Worm (Caenorhabditis elegans): ENCODE data around the gene F22F4.9.
A peak's percentile ranks its signal among the peaks of the same experiment; 100 is the strongest.

Gene F22F4.9

DNA sequence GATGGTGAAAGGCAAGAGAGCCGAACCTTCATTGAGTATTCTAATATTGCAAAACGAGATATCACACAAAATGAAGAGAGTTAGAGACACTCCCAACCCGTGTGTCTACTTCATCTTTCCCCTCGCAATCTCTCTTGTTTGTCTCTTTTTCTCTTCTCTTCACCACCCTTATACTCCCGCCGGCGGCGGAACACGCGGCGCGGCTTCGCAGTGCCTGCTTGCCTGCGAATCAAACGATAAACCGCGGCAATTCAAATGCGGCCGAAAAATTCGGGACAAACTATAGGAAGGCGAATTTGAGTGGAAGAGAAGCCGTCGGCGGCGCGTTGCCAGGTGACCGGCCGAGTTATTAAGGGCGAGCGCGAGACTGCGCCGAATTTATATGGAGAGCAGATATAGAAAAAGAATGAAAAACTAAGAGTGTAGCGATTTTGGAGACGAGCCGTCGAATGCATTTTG is 14.7 kb downstream of the F22F4.9 start, which contains the start of gene klp-13 (continued):
- TF ChIP-seq lin-38 (GFP tag; IDR thresholded peaks at IDR 0.05) (no peak; the same call in 1 of the 2 replicates), lin-13 (GFP tag; optimal IDR thresholded peaks at IDR 0.05) (peak; percentile 85), snpc-1.2 (GFP tag; IDR thresholded peaks at IDR 0.05) (no peak), mes-2 (tag; optimal IDR thresholded peaks at IDR 0.05; ENCODE audit: poor library complexity, severe bottlenecking) (peak; percentile 84), hlh-30 (tag; optimal IDR thresholded peaks at IDR 0.05; ENCODE audit: insufficient read depth) (peak; percentile 96), snpc-4 (tag; optimal IDR thresholded peaks at IDR 0.05) (no peak), tag-97 (GFP tag; IDR thresholded peaks at IDR 0.05) (no peak), unc-130 (GFP tag; optimal IDR thresholded peaks at IDR 0.05) (no peak), Y105C5A.15 (GFP tag; IDR thresholded peaks at IDR 0.05) (no peak), lim-7 (GFP tag; IDR thresholded peaks at IDR 0.05) (no peak), zag-1 (tag; optimal IDR thresholded peaks at IDR 0.05) (peak; percentile 2), zip-11 (GFP tag; IDR thresholded peaks at IDR 0.05) (no peak), nhr-10 (tag; optimal IDR thresholded peaks at IDR 0.05) (no peak), cey-2 (tag; optimal IDR thresholded peaks at IDR 0.05; ENCODE audit: borderline replicate concordance, insufficient read depth) (peak; percentile 9), egl-43 (GFP tag; IDR thresholded peaks at IDR 0.05) (no peak; the same call in 1 of the 2 replicates)

- no peak for TF ChIP-seq pqm-1 (tag; optimal IDR thresholded peaks at IDR 0.05)
- peak; percentile 85 for TF ChIP-seq fkh-10 (GFP tag; optimal IDR thresholded peaks at IDR 0.05)
- TF ChIP-seq gei-8 (GFP tag; optimal IDR thresholded peaks at IDR 0.05) = no peak
- no peak for TF ChIP-seq nhr-11 (tag; optimal IDR thresholded peaks at IDR 0.05)
- TF ChIP-seq tag-97 (GFP tag; IDR thresholded peaks at IDR 0.05) = no peak
- no peak for TF ChIP-seq hmg-1.1 (GFP tag; IDR thresholded peaks at IDR 0.05)
- peak; percentile 87 for TF ChIP-seq ces-1 (GFP tag; optimal IDR thresholded peaks at IDR 0.05)
- TF ChIP-seq dmd-6 (GFP tag; IDR thresholded peaks at IDR 0.05) = peak; percentile 31; the same call in 1 of the 2 replicates
- peak; percentile 59 for TF ChIP-seq ctbp-1 (GFP tag; IDR thresholded peaks at IDR 0.05)
Measured at ce11 chrX:5983267-5983666, 16.0 kb downstream of the F22F4.9 start.

DNA sequence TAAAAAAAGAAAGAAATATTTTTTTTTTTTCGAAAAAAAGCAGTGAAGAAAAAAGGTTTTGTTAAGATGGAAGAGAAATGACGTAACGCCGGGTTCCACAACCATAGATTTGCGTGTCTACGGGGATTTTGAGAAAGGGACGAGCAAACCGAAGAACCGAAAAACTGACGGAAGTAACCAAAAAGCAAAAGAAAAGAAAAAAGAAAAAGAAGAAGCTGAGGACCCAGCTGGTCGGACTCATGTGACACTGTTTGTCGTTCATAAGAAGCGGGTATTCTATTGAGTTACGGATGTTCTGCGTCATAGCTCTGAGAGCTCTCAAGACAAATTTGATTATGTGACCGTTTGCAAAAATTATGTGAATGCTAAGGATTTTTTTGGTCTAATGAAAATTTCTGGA is 16.5 kb downstream of the F22F4.9 start:
- no peak for TF ChIP-seq ztf-11 (tag; optimal IDR thresholded peaks at IDR 0.05)
- no peak for TF ChIP-seq lin-13 (GFP tag; optimal IDR thresholded peaks at IDR 0.05)
- no peak for TF ChIP-seq duxl-1 (tag; optimal IDR thresholded peaks at IDR 0.05; ENCODE audit: poor library complexity)
- no peak for TF ChIP-seq egl-27 (tag; optimal IDR thresholded peaks at IDR 0.05)
- TF ChIP-seq Y48G9A.11 (GFP tag; IDR thresholded peaks at IDR 0.05) = no peak
- no peak for TF ChIP-seq nhr-10 (tag; optimal IDR thresholded peaks at IDR 0.05)
- peak; percentile 13 for TF ChIP-seq lin-39 (tag; optimal IDR thresholded peaks at IDR 0.05)
- TF ChIP-seq D1046.2 (GFP tag; IDR thresholded peaks at IDR 0.05) = no peak
- TF ChIP-seq Y75B8A.6 (GFP tag; IDR thresholded peaks at IDR 0.05) = no peak
- TF ChIP-seq spr-3 (GFP tag; optimal IDR thresholded peaks at IDR 0.05) = no peak
- TF ChIP-seq egl-43 (GFP tag; IDR thresholded peaks at IDR 0.05) = no peak
- TF ChIP-seq dmd-8 (GFP tag; IDR thresholded peaks at IDR 0.05) = no peak
- TF ChIP-seq ctbp-1 (GFP tag; IDR thresholded peaks at IDR 0.05) = peak; percentile 53
- peak; percentile 76; the same call in 1 of the 2 replicates for TF ChIP-seq ceh-20 (GFP tag; IDR thresholded peaks at IDR 0.05)
- TF ChIP-seq tag-97 (GFP tag; IDR thresholded peaks at IDR 0.05) = no peak
- TF ChIP-seq zfp-2 (tag; optimal IDR thresholded peaks at IDR 0.05) = no peak
- peak; percentile 7 to 53 for TF ChIP-seq lsy-2 (tag; optimal IDR thresholded peaks at IDR 0.05)
- no peak for TF ChIP-seq attf-4 (tag; optimal IDR thresholded peaks at IDR 0.05)
- TF ChIP-seq aha-1 (tag) = peak; percentile 34
- TF ChIP-seq fos-1 (tag; optimal IDR thresholded peaks at IDR 0.05) = no peak
- no peak for TF ChIP-seq Y5F2A.4 (GFP tag; optimal IDR thresholded peaks at IDR 0.05)
- no peak for TF ChIP-seq tra-1 (GFP tag; IDR thresholded peaks at IDR 0.05)
- no peak for TF ChIP-seq dpl-1 (GFP tag; optimal IDR thresholded peaks at IDR 0.05)
- peak; percentile 21; the same call in 1 of the 2 replicates for TF ChIP-seq set-16 (GFP tag; IDR thresholded peaks at IDR 0.05)
- TF ChIP-seq spr-1 (tag; optimal IDR thresholded peaks at IDR 0.05) = no peak
- peak; percentile 50 for TF ChIP-seq hlh-11 (tag; optimal IDR thresholded peaks at IDR 0.05)
- TF ChIP-seq nhr-76 (tag; optimal IDR thresholded peaks at IDR 0.05) = no peak
- no peak for TF ChIP-seq nhr-41 (GFP tag; IDR thresholded peaks at IDR 0.05)
- TF ChIP-seq madf-9 (GFP tag; conservative IDR thresholded peaks at IDR 0.05) = no peak
- TF ChIP-seq F10B5.3 (tag; optimal IDR thresholded peaks at IDR 0.05) = no peak
- no peak for TF ChIP-seq zip-11 (GFP tag; IDR thresholded peaks at IDR 0.05)
